Fruit fly (Drosophila melanogaster) whole organism, embryonic: ENCODE data around the gene CG32488.

Source experiments
- Adf1 ChIP-seq: fragments of 200-800 bp; sonication (Bioruptor generic); IDR thresholded peaks from 2 replicates; pipeline ENCODE4 v1.3.6; 2022; ENCODE audit warnings: missing biosample characterization, missing genetic modification characterization
- Aef1 ChIP-seq: fragments of 200-800 bp; sonication (Bioruptor generic); IDR thresholded peaks from 3 replicates; pipeline ENCODE4 v1.3.6; 2022; ENCODE audit warnings: missing biosample characterization, missing genetic modification characterization
- Atf6 ChIP-seq: fragments of 200-800 bp; sonication (Bioruptor generic); IDR thresholded peaks from 2 replicates; pipeline ENCODE4 v1.3.6; 2022; ENCODE audit warnings: missing biosample characterization, missing genetic modification characterization
- B-H1 ChIP-seq: fragments of 200-800 bp; sonication (Bioruptor generic); IDR thresholded peaks from 3 replicates; pipeline ENCODE4 v1.3.6; 2022; ENCODE audit warnings: missing biosample characterization, missing genetic modification characterization
- CG10959 ChIP-seq: fragments of 200-800 bp; sonication (Bioruptor generic); IDR thresholded peaks from 2 replicates; pipeline ENCODE4 v1.3.6; 2022; ENCODE audit warnings: missing biosample characterization, missing genetic modification characterization
- CG10979 ChIP-seq: fragments of 200-800 bp; sonication (Bioruptor generic); optimal IDR thresholded peaks from 2 replicates; lab custom pipeline; 2018; ENCODE audit warnings: missing biosample characterization, mild to moderate bottlenecking, missing genetic modification characterization, moderate library complexity
- CG12299 ChIP-seq: fragments of 200-800 bp; sonication (Bioruptor generic); optimal IDR thresholded peaks from 2 replicates; lab custom pipeline; 2018; ENCODE audit warnings: missing biosample characterization, mild to moderate bottlenecking, missing genetic modification characterization
- CG12942 ChIP-seq: fragments of 200-800 bp; sonication (Bioruptor generic); optimal IDR thresholded peaks from 3 replicates; lab custom pipeline; 2016; ENCODE audit warnings: missing biosample characterization, missing genetic modification characterization
- CG13624 ChIP-seq: fragments of 200-800 bp; sonication (Bioruptor generic); optimal IDR thresholded peaks from 2 replicates; lab custom pipeline; 2016; ENCODE audit warnings: missing biosample characterization, missing genetic modification characterization
- CG14965 ChIP-seq: fragments of 200-800 bp; sonication (Bioruptor generic); optimal IDR thresholded peaks from 2 replicates; lab custom pipeline; 2016; ENCODE audit warnings: missing biosample characterization, missing genetic modification characterization, borderline replicate concordance
- CG15479 ChIP-seq: fragments of 200-800 bp; sonication (Bioruptor generic); optimal IDR thresholded peaks from 3 replicates; lab custom pipeline; 2019; ENCODE audit warnings: missing biosample characterization, mild to moderate bottlenecking, missing genetic modification characterization, moderate library complexity
- CG15514 ChIP-seq: fragments of 200-800 bp; sonication (Bioruptor generic); optimal IDR thresholded peaks from 3 replicates; lab custom pipeline; 2017; ENCODE audit warnings: missing biosample characterization, missing genetic modification characterization, mild to moderate bottlenecking, moderate library complexity, missing genetic modification reagents
- CG17568 ChIP-seq: fragments of 200-800 bp; sonication (Bioruptor generic); optimal IDR thresholded peaks from 2 replicates; lab custom pipeline; 2018; ENCODE audit warnings: missing biosample characterization, mild to moderate bottlenecking, missing genetic modification characterization, moderate library complexity
- CG17912 ChIP-seq: fragments of 200-800 bp; sonication (Bioruptor generic); optimal IDR thresholded peaks from 2 replicates; lab custom pipeline; 2018; ENCODE audit warnings: missing biosample characterization, mild to moderate bottlenecking, missing genetic modification characterization
- CG32767 ChIP-seq: fragments of 200-800 bp; sonication (Bioruptor generic); IDR thresholded peaks from 2 replicates; pipeline ENCODE4 v1.3.6; 2022; ENCODE audit warnings: missing biosample characterization, missing genetic modification characterization
- CG3407 ChIP-seq: fragments of 200-800 bp; sonication (Bioruptor generic); optimal IDR thresholded peaks from 2 replicates; lab custom pipeline; 2018; ENCODE audit warnings: missing biosample characterization, mild to moderate bottlenecking, missing genetic modification characterization
- CG4360 ChIP-seq: fragments of 200-800 bp; sonication (Bioruptor generic); IDR thresholded peaks from 2 replicates; pipeline ENCODE4 v1.3.6; 2022; ENCODE audit warnings: missing biosample characterization, missing genetic modification characterization
- CG4854 ChIP-seq: fragments of 200-800 bp; sonication (Bioruptor generic); optimal IDR thresholded peaks from 2 replicates; lab custom pipeline; 2016; ENCODE audit warnings: missing biosample characterization, missing genetic modification characterization, inconsistent platforms
- CG7745 ChIP-seq: fragments of 200-800 bp; sonication (Bioruptor generic); optimal IDR thresholded peaks from 2 replicates; lab custom pipeline; 2018; ENCODE audit warnings: missing biosample characterization, mild to moderate bottlenecking, missing genetic modification characterization, moderate library complexity
- CG9609 ChIP-seq: fragments of 200-800 bp; sonication (Bioruptor generic); optimal IDR thresholded peaks from 3 replicates; lab custom pipeline; 2016; ENCODE audit warnings: missing biosample characterization, missing genetic modification characterization
- CG9876 ChIP-seq: fragments of 200-800 bp; sonication (Bioruptor generic); optimal IDR thresholded peaks from 2 replicates; lab custom pipeline; 2016; ENCODE audit warnings: missing biosample characterization, missing genetic modification characterization
- CoRest ChIP-seq: fragments of 200-800 bp; sonication (Bioruptor generic); optimal IDR thresholded peaks from 3 replicates; lab custom pipeline; 2018; ENCODE audit warnings: missing biosample characterization, mild to moderate bottlenecking, missing genetic modification characterization, moderate library complexity
- D19A ChIP-seq: fragments of 200-800 bp; optimal IDR thresholded peaks from 3 replicates; lab custom pipeline; 2019; ENCODE audit warnings: missing biosample characterization, mild to moderate bottlenecking, missing genetic modification characterization, moderate library complexity
- Dad ChIP-seq: fragments of 200-800 bp; sonication (Bioruptor generic); optimal IDR thresholded peaks from 3 replicates; lab custom pipeline; 2016; ENCODE audit warnings: missing biosample characterization, missing genetic modification characterization
- H15 ChIP-seq: fragments of 200-800 bp; sonication (Bioruptor generic); IDR thresholded peaks from 3 replicates; pipeline ENCODE4 v1.3.6; 2022; ENCODE audit warnings: missing biosample characterization, missing genetic modification characterization
- Lpt ChIP-seq: fragments of >200 bp; optimal IDR thresholded peaks from 2 replicates; lab custom pipeline; 2018; ENCODE audit warnings: missing biosample characterization, missing genetic modification characterization
- Stat92E ChIP-seq, 3 experiments: fragments of >200 bp in 2 of 3; fragments of 200-800 bp in 1 of 3; sonication (Bioruptor generic) in 1 of 3; optimal IDR thresholded peaks; 2 replicates each; lab custom pipeline; 2017 to 2019; ENCODE audit warnings: missing biosample characterization in 3 of 3, missing genetic modification characterization in 3 of 3, mild to moderate bottlenecking in 1 of 3, moderate library complexity in 1 of 3
- Trl ChIP-seq, 3 experiments: fragments of >200 bp in 2 of 3; fragments of 200-800 bp in 1 of 3; sonication (Bioruptor generic) in 1 of 3; optimal IDR thresholded peaks; 2 replicates in 1 of 3; 3 replicates in 2 of 3; lab custom pipeline; 2016 to 2017; ENCODE audit warnings: missing biosample characterization in 1 of 3, missing genetic modification characterization in 1 of 3
- Usf ChIP-seq: fragments of 200-800 bp; sonication (Bioruptor generic); optimal IDR thresholded peaks from 2 replicates; lab custom pipeline; 2017; ENCODE audit warnings: missing genotype, missing biosample characterization, missing genetic modification characterization
- bcd ChIP-seq: fragments of 200-800 bp; sonication (Bioruptor generic); optimal IDR thresholded peaks from 2 replicates; lab custom pipeline; 2017; ENCODE audit warnings: missing biosample characterization, mild to moderate bottlenecking, missing genetic modification characterization
- bsh ChIP-seq, 2 experiments: fragments of 200-800 bp; sonication (Bioruptor generic); optimal IDR thresholded peaks; 2 replicates each; lab custom pipeline; 2017 to 2018; ENCODE audit warnings: mild to moderate bottlenecking in 2 of 2, missing biosample characterization in 2 of 2, missing genetic modification characterization in 2 of 2, moderate library complexity in 1 of 2
- dan ChIP-seq: fragments of 200-800 bp; sonication (Bioruptor generic); IDR thresholded peaks from 2 replicates; pipeline ENCODE4 v1.3.6; 2022; ENCODE audit warnings: missing biosample characterization, missing genetic modification characterization
- en ChIP-seq: fragments of 200-800 bp; sonication (Bioruptor generic); optimal IDR thresholded peaks from 2 replicates; lab custom pipeline; 2016; ENCODE audit warnings: missing biosample characterization, missing genetic modification characterization
- eyg ChIP-seq: fragments of 200-800 bp; sonication (Bioruptor generic); optimal IDR thresholded peaks from 3 replicates; lab custom pipeline; 2016; ENCODE audit warnings: missing biosample characterization, missing genetic modification characterization
- hkb ChIP-seq, 2 experiments: fragments of 200-800 bp in 1 of 2; fragments of >200 bp in 1 of 2; sonication (Bioruptor generic) in 1 of 2; IDR thresholded peaks in 1 of 2; optimal IDR thresholded peaks in 1 of 2; 2 replicates each; pipeline versions ENCODE4 v1.3.6 to Lab custom; 2017 to 2022; ENCODE audit warnings: missing biosample characterization in 1 of 2, missing genetic modification characterization in 1 of 2
- nom ChIP-seq: fragments of 200-800 bp; sonication (Bioruptor generic); optimal IDR thresholded peaks from 2 replicates; lab custom pipeline; 2017; ENCODE audit warnings: missing biosample characterization, missing genetic modification characterization, mild to moderate bottlenecking, moderate library complexity, missing genetic modification reagents
- oc ChIP-seq: fragments of 200-800 bp; sonication (Bioruptor generic); optimal IDR thresholded peaks from 2 replicates; lab custom pipeline; 2018; ENCODE audit warnings: missing biosample characterization, mild to moderate bottlenecking, missing genetic modification characterization, moderate library complexity
- onecut ChIP-seq: fragments of 200-800 bp; sonication (Bioruptor generic); IDR thresholded peaks from 2 replicates; pipeline ENCODE4 v1.3.6; 2022; ENCODE audit warnings: missing biosample characterization, missing genetic modification characterization
- otp ChIP-seq: fragments of 200-800 bp; sonication (Bioruptor generic); IDR thresholded peaks from 3 replicates; pipeline ENCODE4, ENCODE4 v1.3.6; 2022; ENCODE audit warnings: missing biosample characterization, missing genetic modification characterization
- slbo ChIP-seq: fragments of 200-800 bp; sonication (Bioruptor generic); IDR thresholded peaks from 2 replicates; pipeline ENCODE4 v1.3.6; 2022; ENCODE audit warnings: missing biosample characterization, missing genetic modification characterization
- sob ChIP-seq: fragments of 200-800 bp; sonication (Bioruptor generic); IDR thresholded peaks from 2 replicates; pipeline ENCODE4 v1.3.6; 2022; ENCODE audit warnings: missing biosample characterization, missing genetic modification characterization
- stwl ChIP-seq: fragments of 200-800 bp; sonication (Bioruptor generic); optimal IDR thresholded peaks from 3 replicates; lab custom pipeline; 2018; ENCODE audit warnings: missing biosample characterization, mild to moderate bottlenecking, missing genetic modification characterization, moderate library complexity
- sug ChIP-seq: fragments of 200-800 bp; optimal IDR thresholded peaks from 2 replicates; lab custom pipeline; 2019; ENCODE audit warnings: missing biosample characterization, mild to moderate bottlenecking, missing genetic modification characterization, moderate library complexity
- tgo ChIP-seq: fragments of 200-800 bp; sonication (Bioruptor generic); IDR thresholded peaks from 3 replicates; pipeline ENCODE4 v1.3.6; 2022; ENCODE audit warnings: missing biosample characterization, missing genetic modification characterization
- trh ChIP-seq: fragments of 200-800 bp; sonication (Bioruptor generic); optimal IDR thresholded peaks from 2 replicates; lab custom pipeline; 2016; ENCODE audit warnings: missing biosample characterization, missing genetic modification characterization
- vfl ChIP-seq: fragments of 200-800 bp; sonication (Bioruptor generic); optimal IDR thresholded peaks from 2 replicates; lab custom pipeline; 2016; ENCODE audit warnings: missing biosample characterization, missing genetic modification characterization
- zen ChIP-seq: fragments of 200-800 bp; sonication (Bioruptor generic); optimal IDR thresholded peaks from 3 replicates; lab custom pipeline; 2018; ENCODE audit warnings: missing biosample characterization, mild to moderate bottlenecking, missing genetic modification characterization, moderate library complexity

Gene CG32488

DNA sequence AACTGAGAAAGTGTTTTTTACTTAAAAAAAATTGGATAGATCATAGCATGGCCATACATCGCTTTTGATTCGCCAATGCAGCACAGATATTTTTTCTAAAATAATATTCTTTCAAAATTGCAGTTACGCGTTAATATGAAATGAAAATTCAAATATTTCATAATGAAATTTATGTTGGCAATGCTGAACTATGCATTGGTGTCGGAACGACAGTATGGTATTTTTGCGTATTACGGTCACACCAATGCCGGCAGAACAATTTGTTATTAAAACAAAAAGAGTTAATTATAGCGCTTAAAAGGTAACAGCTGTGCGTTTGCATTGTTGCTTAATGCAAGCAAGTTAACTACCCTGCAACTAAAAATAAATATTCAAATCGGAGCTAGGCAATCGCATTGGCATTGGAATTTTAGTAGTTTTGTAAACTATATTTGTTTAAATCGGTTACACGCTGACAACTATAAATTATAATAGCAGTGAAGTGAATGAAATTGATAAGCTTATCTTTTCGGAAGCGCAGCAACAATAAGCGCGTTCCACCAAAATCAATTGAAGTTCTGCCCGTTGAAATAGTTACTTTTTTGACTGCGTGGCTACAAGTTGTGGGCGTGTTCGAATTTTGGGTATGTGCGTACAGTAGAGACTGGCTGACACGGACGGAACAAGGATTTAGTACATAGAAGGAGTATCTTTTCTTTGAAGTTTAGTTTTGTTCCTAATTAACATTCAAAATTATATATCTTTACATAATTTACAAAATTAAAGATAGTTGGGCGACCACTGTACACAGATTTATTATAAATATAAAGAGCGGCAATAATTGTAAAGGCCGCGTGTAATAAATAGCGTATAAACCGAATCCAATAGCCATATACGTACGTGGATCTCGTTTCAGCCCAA lies 26.5 kb upstream of the CG32488 start, which contains the start of gene Prx4 (continued):
- TF ChIP-seq CG13624 (GFP tag; lab: Kevin White, UChicago) (peak; percentile 26), CG14965 (no peak), Adf1 (GFP tag; lab: Robert Waterston, UW) (peak; percentile 17; the same call in 1 of the 2 replicates), CG10959 (GFP tag; lab: Robert Waterston, UW) (peak; percentile 48; the same call in 1 of the 2 replicates), CG12299 (peak; percentile 42), stwl (tag; lab: Kevin White, UChicago) (peak; percentile 74), Atf6 (GFP tag; lab: Robert Waterston, UW) (peak; percentile 66; the same call in 1 of the 2 replicates), Stat92E (GFP tag; optimal IDR thresholded peaks at IDR 0.05; lab: Kevin White, UChicago) (no peak), Usf (GFP tag; lab: Kevin White, UChicago) (peak; percentile 33), CG32767 (GFP tag; lab: Robert Waterston, UW) (peak; percentile 47), CG15479 (GFP tag; lab: Kevin White, UChicago) (no peak), onecut (GFP tag; lab: Robert Waterston, UW) (peak; percentile 74), otp (GFP tag; lab: Robert Waterston, UW) (peak; percentile 59; the same call in 1 of the 3 replicates), CG17568 (GFP tag; lab: Kevin White, UChicago) (peak; percentile 35), oc (tag; lab: Kevin White, UChicago) (peak; percentile 27), slbo (peak; percentile 88), CG4360 (GFP tag; lab: Robert Waterston, UW) (0 out of 2 replicates have a peak, but pooled peaks have one; percentile 49), tgo (GFP tag; lab: Robert Waterston, UW) (peak; percentile 69), CG7745 (no peak), nom (GFP tag; lab: Kevin White, UChicago) (no peak), bsh (GFP tag; optimal IDR thresholded peaks at IDR 0.05; lab: Kevin White, UChicago) (peak in 1 of 2 experiments; percentile 81), CG12942 (peak; percentile 30), bcd (GFP tag; lab: Kevin White, UChicago) (peak; percentile 61), Trl (optimal IDR thresholded peaks at IDR 0.05; lab: Kevin White, UChicago) (no peak), Trl (GFP tag; optimal IDR thresholded peaks at IDR 0.05; lab: Kevin White, UChicago) (peak; percentile 19), CG17912 (GFP tag; lab: Kevin White, UChicago) (no peak), hkb (optimal IDR thresholded peaks at IDR 0.05; lab: Kevin White, UChicago) (no peak), hkb (GFP tag; IDR thresholded peaks at IDR 0.05; lab: Robert Waterston, UW) (peak; percentile 78), CG10979 (tag; lab: Kevin White, UChicago) (peak; percentile 69), en (GFP tag; lab: Kevin White, UChicago) (no peak), D19A (tag; lab: Kevin White, UChicago) (peak; percentile 63), sob (GFP tag; lab: Robert Waterston, UW) (peak; percentile 73), CG9876 (GFP tag; lab: Kevin White, UChicago) (no peak), zen (tag; lab: Kevin White, UChicago) (peak; percentile 20), CG4854 (GFP tag; lab: Kevin White, UChicago) (no peak), eyg (GFP tag; lab: Kevin White, UChicago) (no peak), vfl (GFP tag; lab: Kevin White, UChicago) (peak; percentile 36), H15 (GFP tag; lab: Robert Waterston, UW) (peak; percentile 57; the same call in 2 of the 3 replicates), CG9609 (GFP tag; lab: Kevin White, UChicago) (no peak), CoRest (tag; lab: Kevin White, UChicago) (peak; percentile 68), Aef1 (GFP tag; lab: Robert Waterston, UW) (peak; percentile 76), Lpt (no peak), CG15514 (GFP tag; lab: Kevin White, UChicago) (peak; percentile 42), sug (peak; percentile 3), Dad (GFP tag; lab: Kevin White, UChicago) (no peak), dan (GFP tag; lab: Robert Waterston, UW) (no peak), trh (GFP tag; lab: Kevin White, UChicago) (no peak), B-H1 (GFP tag; lab: Robert Waterston, UW) (peak; percentile 63; the same call in 2 of the 3 replicates), CG3407 (GFP tag; lab: Kevin White, UChicago) (peak; percentile 50)
